Worm (Caenorhabditis elegans): Measurements from ENCODE around the gene C04C3.6.

C04C3.6 gene

DNA sequence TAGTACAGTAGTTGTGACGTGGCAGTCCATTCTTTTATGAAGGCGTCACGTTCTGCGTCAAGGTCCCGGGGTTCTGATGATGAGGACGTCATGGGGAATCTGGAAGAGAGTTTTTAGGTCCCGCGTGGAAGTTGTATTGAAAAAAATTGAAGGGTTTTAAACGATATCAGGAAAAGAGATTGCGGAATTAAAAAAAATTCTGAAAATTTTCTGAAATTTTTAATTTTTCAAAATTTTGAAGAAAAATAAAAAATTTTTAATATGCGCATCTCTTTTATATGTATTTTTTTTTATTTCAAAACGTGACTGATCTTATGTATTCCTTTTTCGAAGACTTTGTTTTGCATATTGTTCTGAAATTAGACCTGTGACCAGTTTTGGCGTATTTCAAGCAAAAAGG, at the start of gene C04C3.6:
Gene C04C3.6 (minus strand): TSS at position 101 of the 400 bp plus-strand sequence.
- TF ChIP-seq flh-1 (GFP tag; optimal IDR thresholded peaks at IDR 0.05) (no peak), unc-39 (tag; optimal IDR thresholded peaks at IDR 0.05) (no peak), sem-2 (GFP tag; optimal IDR thresholded peaks at IDR 0.05) (no peak), mab-5 (tag; optimal IDR thresholded peaks at IDR 0.05) (no peak), ceh-39 (tag; optimal IDR thresholded peaks at IDR 0.05) (no peak), blmp-1 (tag; optimal IDR thresholded peaks at IDR 0.05) (no peak), elt-3 (tag; optimal IDR thresholded peaks at IDR 0.05) (no peak), unc-120 (tag; optimal IDR thresholded peaks at IDR 0.05; ENCODE audit: poor library complexity, severe bottlenecking) (no peak), bed-3 (GFP tag; optimal IDR thresholded peaks at IDR 0.05) (no peak), lin-32 (GFP tag; optimal IDR thresholded peaks at IDR 0.05) (no peak)

DNA sequence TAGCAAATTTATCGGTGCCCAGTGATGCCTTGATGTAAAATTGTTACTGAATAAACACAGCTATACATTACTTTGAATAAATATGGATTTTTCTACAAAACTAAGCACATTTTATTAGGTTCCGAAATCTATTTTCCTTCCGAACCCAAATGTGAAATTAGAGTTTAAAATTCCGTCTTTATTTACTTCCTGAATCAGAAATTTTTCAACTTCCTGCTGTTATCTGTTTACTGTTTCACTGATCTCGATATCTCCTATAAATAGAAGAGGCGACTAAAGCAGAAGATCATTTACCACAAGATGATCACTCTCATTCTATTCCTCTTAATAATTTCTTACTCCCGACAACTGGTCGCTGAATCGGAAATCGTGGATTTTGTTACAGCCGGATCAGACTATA, 47.3 kb upstream of the C04C3.6 start, which contains the start of gene F58E2.2:
Gene F58E2.2 (plus strand): TSS at position 301 of the 400 bp plus-strand sequence.
- TF ChIP-seq elt-3 (tag; optimal IDR thresholded peaks at IDR 0.05) (no peak), snpc-4 (tag; optimal IDR thresholded peaks at IDR 0.05) (no peak), unc-39 (tag; optimal IDR thresholded peaks at IDR 0.05) (no peak), lin-13 (tag; optimal IDR thresholded peaks at IDR 0.05) (no peak), lsy-2 (tag; optimal IDR thresholded peaks at IDR 0.05) (no peak), hlh-1 (tag; optimal IDR thresholded peaks at IDR 0.05) (no peak), elt-1 (tag; optimal IDR thresholded peaks at IDR 0.05; ENCODE audit: borderline replicate concordance, insufficient read depth) (no peak), unc-62 (GFP tag; optimal IDR thresholded peaks at IDR 0.05) (no peak), M03D4.4 (tag; optimal IDR thresholded peaks at IDR 0.05) (no peak), nhr-12 (tag; optimal IDR thresholded peaks at IDR 0.05) (no peak), mls-2 (tag; optimal IDR thresholded peaks at IDR 0.05) (no peak), ces-1 (GFP tag; optimal IDR thresholded peaks at IDR 0.05) (no peak), nhr-2 (tag; optimal IDR thresholded peaks at IDR 0.05) (no peak), ztf-11 (tag; optimal IDR thresholded peaks at IDR 0.05) (no peak), sptf-1 (tag; optimal IDR thresholded peaks at IDR 0.05) (no peak), nhr-76 (tag; optimal IDR thresholded peaks at IDR 0.05) (no peak)

DNA sequence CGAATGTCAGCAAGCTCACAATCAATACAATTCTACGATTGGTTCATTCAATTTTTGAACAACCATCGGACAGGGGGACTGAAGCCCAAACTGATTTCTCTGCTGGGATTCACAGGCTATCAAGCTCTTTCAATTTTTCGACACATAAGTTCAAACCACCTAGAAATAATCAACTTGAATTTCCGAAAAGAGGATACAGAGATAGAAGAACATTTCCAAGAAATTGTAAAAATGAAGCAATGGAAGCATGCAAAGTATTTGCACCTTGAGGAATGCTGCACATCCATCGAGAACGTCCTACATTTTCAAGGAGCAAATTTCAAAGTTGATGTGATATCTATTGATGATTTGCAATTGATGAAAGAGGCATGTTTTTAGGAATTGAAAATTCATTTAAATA, 45.3 kb upstream of the C04C3.6 start:
- TF ChIP-seq mep-1 (tag; optimal IDR thresholded peaks at IDR 0.05): no peak

DNA sequence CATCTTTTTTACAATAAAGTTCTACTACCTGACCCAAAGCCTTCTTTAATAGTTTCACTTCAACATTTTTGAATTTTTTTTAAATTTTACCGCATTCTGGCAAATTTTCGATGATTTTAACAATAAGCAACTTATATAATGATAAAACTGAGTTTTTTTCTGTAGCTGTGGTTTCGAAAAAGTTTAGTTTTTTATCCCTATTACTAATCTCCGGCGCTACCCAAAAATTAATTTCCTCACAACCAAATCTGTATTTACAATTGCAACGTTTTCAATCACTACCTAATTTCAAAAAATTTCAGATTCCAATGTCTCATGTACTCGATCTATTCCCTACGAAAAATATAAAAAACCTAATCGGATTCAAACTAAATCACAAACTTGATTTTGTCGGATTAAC, 44.7 kb upstream of the C04C3.6 start, which contains the start of gene F58E2.3:
Gene F58E2.3 (plus strand): TSS at position 301 of the 400 bp plus-strand sequence.
- TF ChIP-seq ceh-83 (GFP tag; optimal IDR thresholded peaks at IDR 0.05): no peak
- no peak for TF ChIP-seq nhr-12 (tag; optimal IDR thresholded peaks at IDR 0.05)
- no peak for TF ChIP-seq ceh-43 (GFP tag; optimal IDR thresholded peaks at IDR 0.05)
- TF ChIP-seq elt-1 (tag; optimal IDR thresholded peaks at IDR 0.05; ENCODE audit: borderline replicate concordance, insufficient read depth): no peak
- TF ChIP-seq sem-2 (GFP tag; optimal IDR thresholded peaks at IDR 0.05): no peak
- TF ChIP-seq elt-3 (tag; optimal IDR thresholded peaks at IDR 0.05): no peak
- TF ChIP-seq mls-2 (tag; optimal IDR thresholded peaks at IDR 0.05): no peak
- TF ChIP-seq cnd-1 (tag; optimal IDR thresholded peaks at IDR 0.05): no peak
- TF ChIP-seq sptf-1 (tag; optimal IDR thresholded peaks at IDR 0.05): no peak
- no peak for TF ChIP-seq ham-2 (GFP tag; optimal IDR thresholded peaks at IDR 0.05)
- no peak for TF ChIP-seq M03D4.4 (tag; optimal IDR thresholded peaks at IDR 0.05)
- TF ChIP-seq unc-120 (tag; optimal IDR thresholded peaks at IDR 0.05; ENCODE audit: poor library complexity, severe bottlenecking): no peak
- TF ChIP-seq ceh-39 (tag; optimal IDR thresholded peaks at IDR 0.05): no peak
- TF ChIP-seq tbx-8 (GFP tag; optimal IDR thresholded peaks at IDR 0.05): no peak
- TF ChIP-seq ztf-11 (tag; optimal IDR thresholded peaks at IDR 0.05): no peak
- TF ChIP-seq blmp-1 (tag; optimal IDR thresholded peaks at IDR 0.05): no peak

DNA sequence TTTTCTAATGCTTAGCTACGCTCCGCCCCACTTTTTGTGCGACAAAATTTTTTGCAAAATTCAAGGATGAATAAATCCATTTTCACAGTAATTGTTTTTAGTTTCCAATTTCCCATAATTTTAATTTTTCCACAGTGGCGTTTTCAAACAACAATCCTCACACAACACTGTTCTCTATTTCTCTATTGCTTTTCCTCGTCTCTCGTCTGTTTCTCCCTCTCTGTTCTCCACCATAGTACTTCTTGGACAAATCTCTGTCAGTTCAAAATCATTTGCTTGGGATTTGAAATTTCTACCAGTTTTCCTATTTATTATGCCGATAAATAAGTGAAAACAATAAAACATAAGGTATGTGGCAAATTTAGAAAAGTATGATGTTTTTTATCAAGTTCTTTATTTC, 40.8 kb upstream of the C04C3.6 start, which contains the start of gene F58E2.4:
Gene F58E2.4 (plus strand): TSS at position 134 of the 400 bp plus-strand sequence.
- TF ChIP-seq M03D4.4 (tag; optimal IDR thresholded peaks at IDR 0.05): no peak
- TF ChIP-seq nhr-76 (tag; optimal IDR thresholded peaks at IDR 0.05): no peak
- no peak for TF ChIP-seq nhr-28 (tag; optimal IDR thresholded peaks at IDR 0.05)
- no peak for TF ChIP-seq lsy-2 (tag; optimal IDR thresholded peaks at IDR 0.05)
- no peak for TF ChIP-seq nhr-2 (tag; optimal IDR thresholded peaks at IDR 0.05)
- TF ChIP-seq ztf-11 (tag; optimal IDR thresholded peaks at IDR 0.05): no peak
- no peak for TF ChIP-seq unc-39 (tag; optimal IDR thresholded peaks at IDR 0.05)
- TF ChIP-seq elt-3 (tag; optimal IDR thresholded peaks at IDR 0.05): no peak
- no peak for TF ChIP-seq blmp-1 (tag; optimal IDR thresholded peaks at IDR 0.05)
- no peak for TF ChIP-seq unc-62 (GFP tag; optimal IDR thresholded peaks at IDR 0.05)
- TF ChIP-seq lin-32 (GFP tag; optimal IDR thresholded peaks at IDR 0.05): no peak
- TF ChIP-seq ceh-83 (GFP tag; optimal IDR thresholded peaks at IDR 0.05): no peak

Data from whole organism, mixed stage, embryonic.